Worm (Caenorhabditis elegans): ENCODE results near the gene C45B11.6.

Gene C45B11.6

DNA sequence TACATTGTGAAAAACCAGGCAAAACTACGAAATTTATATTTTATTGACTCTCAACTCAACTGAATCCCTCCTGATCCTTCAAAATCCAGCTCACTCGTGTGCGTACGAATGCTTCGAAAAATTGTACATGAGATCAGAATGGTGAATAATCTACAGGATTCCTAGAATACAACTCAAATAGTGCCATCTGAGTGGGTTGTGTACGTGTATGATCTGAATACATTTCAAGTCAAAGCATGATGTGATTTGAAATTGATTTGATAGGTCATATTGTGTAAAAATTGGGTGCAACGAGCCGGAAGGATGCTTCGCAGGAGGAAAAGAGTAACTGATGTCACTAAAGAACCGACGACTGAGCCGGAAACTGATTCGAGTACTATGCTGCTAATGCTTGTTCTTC is 33.1 kb upstream of the C45B11.6 start:
- TF ChIP-seq elt-1 (tag; optimal IDR thresholded peaks at IDR 0.05; ENCODE audit: borderline replicate concordance, insufficient read depth) = no peak
- TF ChIP-seq nhr-28 (tag; optimal IDR thresholded peaks at IDR 0.05) = no peak
- TF ChIP-seq nhr-2 (tag; optimal IDR thresholded peaks at IDR 0.05) = no peak
- no peak for TF ChIP-seq cnd-1 (tag; optimal IDR thresholded peaks at IDR 0.05)
- no peak for TF ChIP-seq nhr-237 (tag; optimal IDR thresholded peaks at IDR 0.05)
- TF ChIP-seq snpc-4 (tag; optimal IDR thresholded peaks at IDR 0.05) = no peak
- TF ChIP-seq nhr-76 (tag; optimal IDR thresholded peaks at IDR 0.05) = no peak
- TF ChIP-seq bed-3 (GFP tag; optimal IDR thresholded peaks at IDR 0.05) = no peak
- TF ChIP-seq tbx-8 (GFP tag; optimal IDR thresholded peaks at IDR 0.05) = no peak
- no peak for TF ChIP-seq sptf-1 (tag; optimal IDR thresholded peaks at IDR 0.05)
- no peak for TF ChIP-seq mab-5 (tag; optimal IDR thresholded peaks at IDR 0.05)
- no peak for TF ChIP-seq zip-8 (tag; optimal IDR thresholded peaks at IDR 0.05)
- TF ChIP-seq lin-32 (GFP tag; optimal IDR thresholded peaks at IDR 0.05) = no peak
- no peak for TF ChIP-seq mls-2 (tag; optimal IDR thresholded peaks at IDR 0.05)
- no peak for TF ChIP-seq unc-120 (tag; optimal IDR thresholded peaks at IDR 0.05; ENCODE audit: poor library complexity, severe bottlenecking)
- no peak for TF ChIP-seq ceh-43 (GFP tag; optimal IDR thresholded peaks at IDR 0.05)
- no peak for TF ChIP-seq elt-3 (tag; optimal IDR thresholded peaks at IDR 0.05)
- TF ChIP-seq lin-13 (tag; optimal IDR thresholded peaks at IDR 0.05) = no peak
- TF ChIP-seq blmp-1 (tag; optimal IDR thresholded peaks at IDR 0.05) = no peak
- no peak for TF ChIP-seq nhr-12 (tag; optimal IDR thresholded peaks at IDR 0.05)

DNA sequence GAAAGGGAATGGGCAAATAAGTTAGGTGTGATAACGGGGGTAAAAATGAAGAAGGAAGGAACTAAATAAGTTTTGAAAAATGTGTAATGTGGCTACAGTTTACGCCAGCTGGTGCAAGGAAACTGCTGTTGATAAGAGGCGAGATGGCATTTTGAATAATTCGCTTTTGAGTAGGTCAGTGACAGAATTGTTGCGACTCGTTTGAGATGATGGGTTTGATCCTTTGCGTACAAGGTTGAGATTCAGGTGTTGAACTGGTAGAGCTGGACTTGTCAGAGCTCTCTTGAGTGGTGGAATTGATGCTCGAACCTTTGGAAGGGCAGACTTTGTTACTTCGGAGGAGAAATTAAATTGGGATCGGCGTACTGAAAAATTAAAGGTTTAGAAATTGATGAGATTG is 32.1 kb upstream of the C45B11.6 start:
- no peak for TF ChIP-seq nhr-76 (tag; optimal IDR thresholded peaks at IDR 0.05)
- no peak for TF ChIP-seq ceh-83 (GFP tag; optimal IDR thresholded peaks at IDR 0.05)
- no peak for TF ChIP-seq mab-5 (tag; optimal IDR thresholded peaks at IDR 0.05)
- TF ChIP-seq nhr-28 (tag; optimal IDR thresholded peaks at IDR 0.05) = no peak
- no peak for TF ChIP-seq mep-1 (tag; optimal IDR thresholded peaks at IDR 0.05)
- TF ChIP-seq blmp-1 (tag; optimal IDR thresholded peaks at IDR 0.05) = no peak

DNA sequence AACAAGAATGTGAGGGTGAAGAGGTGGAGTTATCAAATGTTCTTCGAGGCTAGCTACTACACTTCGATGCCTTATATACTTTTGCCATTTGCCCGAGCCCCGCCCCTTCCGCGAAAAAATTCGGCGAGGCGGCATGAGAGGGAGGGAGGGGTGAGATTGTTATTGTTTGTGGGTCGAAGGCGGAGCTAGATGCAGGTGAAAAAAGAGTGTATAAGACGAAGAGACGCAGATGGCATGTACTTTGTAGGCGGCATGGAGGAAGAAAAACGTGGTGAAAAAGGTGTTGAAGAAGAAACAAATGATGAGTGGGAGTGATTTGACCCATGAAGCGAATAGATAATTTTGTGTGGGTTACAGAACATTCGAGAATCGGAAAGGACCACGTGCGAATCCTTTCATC is 31.4 kb upstream of the C45B11.6 start, which contains the start of gene C13G3.1:
Gene C13G3.1, minus strand, starts transcription at position 47 of the 400 bp plus-strand sequence.
- TF ChIP-seq nhr-76 (tag; optimal IDR thresholded peaks at IDR 0.05) = no peak
- no peak for TF ChIP-seq lsy-2 (tag; optimal IDR thresholded peaks at IDR 0.05)
- no peak for TF ChIP-seq zip-8 (tag; optimal IDR thresholded peaks at IDR 0.05)
- TF ChIP-seq hlh-1 (tag; optimal IDR thresholded peaks at IDR 0.05) = no peak
- no peak for TF ChIP-seq ham-2 (GFP tag; optimal IDR thresholded peaks at IDR 0.05)
- no peak for TF ChIP-seq nhr-2 (tag; optimal IDR thresholded peaks at IDR 0.05)
- no peak for TF ChIP-seq elt-3 (tag; optimal IDR thresholded peaks at IDR 0.05)
- TF ChIP-seq M03D4.4 (tag; optimal IDR thresholded peaks at IDR 0.05) = no peak

DNA sequence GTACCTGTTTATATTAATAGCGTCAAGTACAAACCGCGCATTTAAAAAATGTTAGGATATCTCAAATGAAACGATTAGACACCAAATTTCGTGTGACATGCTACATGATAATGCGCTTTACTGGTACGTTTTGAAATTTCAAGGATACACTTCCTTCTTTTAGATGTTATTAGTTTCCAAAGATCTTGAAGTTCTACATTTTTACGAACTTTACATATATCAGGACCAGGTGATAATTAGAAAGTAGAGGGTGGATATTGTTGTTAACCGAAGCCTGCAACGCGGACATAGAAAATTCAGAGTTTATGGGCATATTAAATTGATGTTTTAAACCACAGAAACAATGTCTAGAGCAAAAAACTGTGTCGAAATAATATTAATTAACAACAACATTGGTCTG is 30.7 kb upstream of the C45B11.6 start:
- TF ChIP-seq cnd-1 (tag; optimal IDR thresholded peaks at IDR 0.05) (no peak), unc-39 (tag; optimal IDR thresholded peaks at IDR 0.05) (no peak), nhr-2 (tag; optimal IDR thresholded peaks at IDR 0.05) (no peak), mls-2 (tag; optimal IDR thresholded peaks at IDR 0.05) (no peak), ceh-39 (tag; optimal IDR thresholded peaks at IDR 0.05) (no peak), unc-120 (tag; optimal IDR thresholded peaks at IDR 0.05; ENCODE audit: poor library complexity, severe bottlenecking) (no peak), unc-62 (GFP tag; optimal IDR thresholded peaks at IDR 0.05) (no peak), mab-5 (tag; optimal IDR thresholded peaks at IDR 0.05) (no peak), pha-4 (tag; optimal IDR thresholded peaks at IDR 0.05) (no peak), tbx-8 (GFP tag; optimal IDR thresholded peaks at IDR 0.05) (no peak), lin-13 (tag; optimal IDR thresholded peaks at IDR 0.05) (no peak), nhr-76 (tag; optimal IDR thresholded peaks at IDR 0.05) (no peak), snpc-4 (tag; optimal IDR thresholded peaks at IDR 0.05) (no peak), ham-2 (GFP tag; optimal IDR thresholded peaks at IDR 0.05) (no peak), drap-1 (GFP tag; optimal IDR thresholded peaks at IDR 0.05) (no peak), nhr-12 (tag; optimal IDR thresholded peaks at IDR 0.05) (no peak), elt-1 (tag; optimal IDR thresholded peaks at IDR 0.05; ENCODE audit: borderline replicate concordance, insufficient read depth) (no peak), lin-32 (GFP tag; optimal IDR thresholded peaks at IDR 0.05) (no peak), elt-3 (tag; optimal IDR thresholded peaks at IDR 0.05) (no peak), nhr-237 (tag; optimal IDR thresholded peaks at IDR 0.05) (no peak)

DNA sequence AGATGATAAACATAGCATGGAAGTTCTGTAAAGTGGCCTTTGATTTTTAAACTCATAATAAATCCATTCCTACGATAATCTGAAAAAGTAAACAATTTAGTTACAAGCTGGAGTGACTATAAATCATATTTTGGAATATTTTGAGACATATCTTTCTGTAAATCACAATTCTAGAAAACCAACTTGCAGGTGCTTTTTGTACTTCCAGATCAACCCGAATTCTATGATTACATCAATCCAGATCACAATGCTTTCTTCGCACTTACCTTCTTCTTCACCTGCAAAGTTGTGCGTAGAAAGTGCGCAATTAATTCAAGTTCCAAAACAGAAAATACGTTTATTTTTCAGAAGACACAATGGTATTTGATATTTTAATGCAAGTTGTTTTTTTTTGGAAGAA is 29.1 kb upstream of the C45B11.6 start:
- TF ChIP-seq ztf-11 (tag; optimal IDR thresholded peaks at IDR 0.05) (no peak), lin-13 (tag; optimal IDR thresholded peaks at IDR 0.05) (no peak), ham-2 (GFP tag; optimal IDR thresholded peaks at IDR 0.05) (no peak), sem-2 (GFP tag; optimal IDR thresholded peaks at IDR 0.05) (no peak), nhr-12 (tag; optimal IDR thresholded peaks at IDR 0.05) (no peak), bed-3 (GFP tag; optimal IDR thresholded peaks at IDR 0.05) (no peak), ceh-83 (GFP tag; optimal IDR thresholded peaks at IDR 0.05) (no peak), ces-1 (GFP tag; optimal IDR thresholded peaks at IDR 0.05) (no peak), nhr-76 (tag; optimal IDR thresholded peaks at IDR 0.05) (no peak), cnd-1 (tag; optimal IDR thresholded peaks at IDR 0.05) (no peak), nhr-2 (tag; optimal IDR thresholded peaks at IDR 0.05) (no peak), mab-5 (tag; optimal IDR thresholded peaks at IDR 0.05) (no peak)

Data from whole organism, mixed stage, embryonic.